Fruit fly (Drosophila melanogaster): ENCODE results near the gene CG5986.

Gene CG5986

DNA sequence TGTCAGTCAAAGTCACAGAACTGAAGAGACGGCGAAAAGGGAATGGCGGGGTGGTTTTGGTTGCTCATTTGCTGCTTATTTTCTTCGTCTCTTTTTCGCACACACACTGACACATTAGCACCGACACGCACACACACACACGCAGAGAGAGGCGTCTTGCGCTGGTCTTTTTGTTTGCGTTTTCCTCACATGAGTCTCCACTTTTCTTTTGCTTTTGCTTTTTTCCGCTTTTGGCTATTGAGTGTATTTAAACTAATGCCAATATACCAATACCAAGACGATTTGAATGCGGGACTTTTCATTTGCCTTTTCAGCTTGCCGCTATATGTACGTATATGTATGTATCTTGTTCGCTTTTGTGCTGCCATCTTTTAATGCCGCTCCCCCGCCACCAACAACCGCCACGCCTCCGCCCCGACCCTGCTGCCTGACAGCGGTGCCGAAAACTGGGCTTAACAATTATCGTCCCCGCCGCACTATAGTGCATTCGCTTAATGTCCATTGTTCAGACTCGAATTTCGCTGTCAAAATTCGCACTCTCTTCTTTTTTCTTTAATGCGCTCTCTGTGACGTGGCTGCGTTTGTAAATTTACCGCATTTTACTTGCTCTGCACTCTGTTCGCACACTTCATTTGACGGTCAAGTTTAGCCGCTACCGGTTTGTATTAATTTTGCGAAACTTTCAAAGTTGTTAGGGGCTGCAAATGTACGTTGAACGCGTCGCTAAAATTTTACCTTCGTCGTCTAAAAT lies at the start of gene CG5986:
TSS of gene CG5986 (plus strand) at position 565 of the 751 bp plus-strand sequence.
- TF ChIP-seq h (optimal IDR thresholded peaks at IDR 0.05) (no peak), psq (optimal IDR thresholded peaks at IDR 0.05) (peak; percentile 93), Myc (optimal IDR thresholded peaks at IDR 0.05) (no peak)

DNA sequence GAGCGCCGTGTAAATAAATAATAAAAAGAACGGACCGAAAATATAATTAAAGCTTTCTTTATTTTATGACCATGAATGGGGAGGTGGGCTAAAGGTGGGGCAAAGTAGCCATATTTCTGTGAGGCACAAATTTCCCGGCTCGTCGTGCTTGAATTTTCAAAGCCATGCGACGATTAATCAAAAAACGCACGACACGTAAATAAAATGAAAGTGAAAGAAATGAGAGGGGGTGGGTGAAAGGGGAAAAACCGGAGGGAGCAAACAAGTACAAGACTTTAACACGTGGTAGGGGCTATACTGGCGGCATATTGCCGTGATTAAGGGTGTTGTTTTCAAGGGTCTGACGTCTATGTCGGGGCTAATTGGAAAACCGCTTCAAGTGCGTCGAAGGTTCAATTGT lies 46.4 kb upstream of the CG5986 start:
- TF ChIP-seq Myc (optimal IDR thresholded peaks at IDR 0.05) (no peak), insv (optimal IDR thresholded peaks at IDR 0.05) (no peak), h (optimal IDR thresholded peaks at IDR 0.05) (no peak), psq (optimal IDR thresholded peaks at IDR 0.05) (no peak)

DNA sequence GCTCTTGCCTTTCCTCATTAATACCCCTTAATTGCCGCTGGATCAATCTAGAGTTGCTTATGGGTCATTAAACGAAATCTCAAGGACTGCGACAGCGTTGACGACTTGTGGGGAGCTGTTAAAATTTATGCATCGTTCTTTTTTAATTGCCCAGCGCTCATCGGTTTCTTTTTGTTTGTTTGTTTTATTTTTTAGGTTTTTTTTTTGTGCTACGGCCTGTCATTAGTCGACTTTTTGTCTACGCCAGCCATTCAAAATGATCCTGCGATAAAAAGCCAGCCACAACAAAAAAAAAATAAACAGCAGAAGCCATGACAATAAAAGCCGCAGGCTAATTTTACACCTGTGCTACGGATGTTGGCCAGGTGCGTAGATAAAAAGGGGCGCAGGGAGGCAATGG lies 43.6 kb upstream of the CG5986 start:
- TF ChIP-seq ttk (optimal IDR thresholded peaks at IDR 0.05) (no peak), Myc (optimal IDR thresholded peaks at IDR 0.05) (no peak), psq (optimal IDR thresholded peaks at IDR 0.05) (no peak), h (optimal IDR thresholded peaks at IDR 0.05) (no peak), Sin3A (optimal IDR thresholded peaks at IDR 0.05) (no peak), insv (optimal IDR thresholded peaks at IDR 0.05) (no peak)

DNA sequence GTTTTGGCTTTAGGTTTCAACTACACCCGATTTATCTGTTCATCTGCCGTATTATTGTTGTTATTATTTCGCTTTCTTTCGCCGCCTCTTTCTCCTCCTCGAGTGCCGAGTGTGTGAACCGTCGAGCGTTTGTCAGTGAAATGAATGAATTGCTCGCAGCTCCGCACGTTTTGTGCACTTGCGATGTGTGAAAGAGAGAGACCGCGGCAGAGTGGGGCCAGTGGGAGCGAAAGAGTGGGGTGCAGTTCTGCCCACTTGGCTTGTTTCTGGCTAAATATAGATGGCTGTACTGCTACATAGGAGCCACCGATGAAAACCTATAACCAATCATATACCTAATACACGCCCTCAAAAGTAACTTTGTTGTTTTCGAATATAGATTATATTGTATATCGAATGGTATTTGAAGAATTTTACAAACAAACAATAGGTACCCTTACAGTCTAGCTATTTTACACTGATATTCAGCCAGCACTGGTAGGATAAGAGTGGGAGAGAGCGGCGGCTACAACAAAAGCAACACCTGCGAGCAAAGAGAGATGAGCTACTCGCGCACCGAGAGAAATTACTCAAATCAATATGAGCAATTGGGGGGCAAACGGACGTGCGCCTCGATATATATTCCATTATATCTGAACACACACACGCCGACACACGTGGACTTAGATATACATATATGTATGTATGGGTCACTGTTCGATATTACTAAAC lies 41.0 kb upstream of the CG5986 start:
- TF ChIP-seq insv (optimal IDR thresholded peaks at IDR 0.05) (no peak), ttk (optimal IDR thresholded peaks at IDR 0.05) (no peak), Sin3A (optimal IDR thresholded peaks at IDR 0.05) (no peak), h (optimal IDR thresholded peaks at IDR 0.05) (no peak), Myc (optimal IDR thresholded peaks at IDR 0.05) (no peak), psq (optimal IDR thresholded peaks at IDR 0.05) (no peak)

DNA sequence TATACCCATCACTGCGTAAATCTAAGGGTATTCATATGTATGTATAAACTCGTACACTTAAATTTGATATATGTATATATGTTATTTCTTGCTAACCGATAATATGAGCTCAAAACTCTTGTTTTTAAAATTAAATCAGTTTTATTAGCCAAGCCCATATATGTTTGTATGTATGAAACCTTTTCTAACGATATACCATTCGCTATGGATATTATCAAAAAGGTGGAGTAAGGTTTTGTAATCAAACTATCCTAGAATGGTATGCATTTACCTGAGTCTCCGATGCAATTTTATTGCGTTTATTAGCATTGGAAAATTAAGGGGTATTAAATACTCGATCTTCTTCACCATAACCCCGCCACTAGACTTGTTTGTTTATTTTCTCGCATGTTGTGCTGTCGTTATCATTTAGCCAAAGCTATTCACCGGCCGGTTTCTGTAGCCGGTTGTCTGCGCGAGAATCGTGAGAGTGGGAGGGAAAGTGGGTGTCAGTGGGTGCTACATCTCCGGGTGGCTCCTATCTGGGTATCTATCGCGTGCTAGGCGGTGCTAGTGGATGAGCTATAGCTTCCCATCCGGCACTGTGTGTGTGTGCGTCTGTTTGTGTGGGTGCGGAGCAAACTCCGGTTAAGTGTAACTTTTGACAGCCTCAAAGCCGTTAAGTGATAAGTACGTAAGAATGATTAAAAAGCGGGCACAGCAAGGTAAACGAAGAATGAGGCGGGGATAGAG lies 39.6 kb upstream of the CG5986 start:
- TF ChIP-seq h (optimal IDR thresholded peaks at IDR 0.05) (no peak), ttk (optimal IDR thresholded peaks at IDR 0.05) (no peak), Myc (optimal IDR thresholded peaks at IDR 0.05) (no peak), insv (optimal IDR thresholded peaks at IDR 0.05) (no peak), psq (optimal IDR thresholded peaks at IDR 0.05) (no peak), Sin3A (optimal IDR thresholded peaks at IDR 0.05) (no peak)

DNA sequence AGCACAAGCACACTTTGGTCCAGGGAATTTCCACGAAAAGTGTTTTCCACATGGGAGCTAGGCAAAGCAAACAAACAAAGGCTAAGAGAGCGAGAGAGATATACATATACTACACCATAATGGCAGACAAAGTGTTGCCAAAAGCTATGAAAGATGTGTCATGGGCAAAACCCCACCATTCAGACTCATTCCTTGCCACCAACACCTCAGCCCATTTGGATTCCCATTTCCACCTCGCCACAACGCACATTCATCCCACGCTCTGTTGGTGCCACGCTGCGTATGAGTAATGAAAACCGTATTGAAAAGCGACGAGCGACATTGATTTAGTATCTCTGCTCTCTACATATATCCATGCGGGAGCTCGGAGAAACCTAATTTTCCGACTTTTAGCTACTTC lies 38.7 kb upstream of the CG5986 start:
- no peak for TF ChIP-seq psq (optimal IDR thresholded peaks at IDR 0.05)
- no peak for TF ChIP-seq insv (optimal IDR thresholded peaks at IDR 0.05)
- TF ChIP-seq Sin3A (optimal IDR thresholded peaks at IDR 0.05), result no peak
- TF ChIP-seq Myc (optimal IDR thresholded peaks at IDR 0.05), result no peak
- TF ChIP-seq h (optimal IDR thresholded peaks at IDR 0.05), result no peak
- TF ChIP-seq ttk (optimal IDR thresholded peaks at IDR 0.05), result no peak

DNA sequence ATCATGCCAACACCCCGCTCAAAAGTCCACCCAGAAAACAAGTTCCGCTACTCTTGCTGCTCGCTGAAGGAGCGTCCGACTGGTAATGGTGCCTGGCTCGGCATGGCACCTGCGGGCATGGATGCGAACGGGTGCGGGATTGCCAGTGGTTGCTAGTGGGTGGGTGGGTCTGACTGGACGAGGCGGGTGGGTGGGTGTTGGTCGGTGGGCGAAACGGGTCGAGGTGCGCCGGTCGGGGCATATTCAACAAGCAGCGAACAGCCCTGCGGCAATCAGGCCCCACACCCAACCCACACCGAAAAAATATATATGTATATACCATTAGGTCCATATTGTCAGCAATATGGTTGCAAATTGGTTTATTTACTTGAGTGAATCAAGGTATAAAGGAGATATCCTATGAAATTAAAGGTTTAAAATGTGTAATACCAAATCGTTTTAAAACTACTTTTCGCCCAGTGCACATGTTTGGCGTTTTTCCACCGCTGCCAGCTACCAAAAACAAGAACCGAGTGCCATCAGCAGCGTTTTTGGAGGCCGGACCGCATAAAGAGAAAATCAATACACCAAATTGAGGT lies 36.9 kb upstream of the CG5986 start:
- TF ChIP-seq ttk (optimal IDR thresholded peaks at IDR 0.05) (no peak), insv (optimal IDR thresholded peaks at IDR 0.05) (no peak), Sin3A (optimal IDR thresholded peaks at IDR 0.05) (no peak), Myc (optimal IDR thresholded peaks at IDR 0.05) (no peak), psq (optimal IDR thresholded peaks at IDR 0.05) (no peak), h (optimal IDR thresholded peaks at IDR 0.05) (no peak)

DNA sequence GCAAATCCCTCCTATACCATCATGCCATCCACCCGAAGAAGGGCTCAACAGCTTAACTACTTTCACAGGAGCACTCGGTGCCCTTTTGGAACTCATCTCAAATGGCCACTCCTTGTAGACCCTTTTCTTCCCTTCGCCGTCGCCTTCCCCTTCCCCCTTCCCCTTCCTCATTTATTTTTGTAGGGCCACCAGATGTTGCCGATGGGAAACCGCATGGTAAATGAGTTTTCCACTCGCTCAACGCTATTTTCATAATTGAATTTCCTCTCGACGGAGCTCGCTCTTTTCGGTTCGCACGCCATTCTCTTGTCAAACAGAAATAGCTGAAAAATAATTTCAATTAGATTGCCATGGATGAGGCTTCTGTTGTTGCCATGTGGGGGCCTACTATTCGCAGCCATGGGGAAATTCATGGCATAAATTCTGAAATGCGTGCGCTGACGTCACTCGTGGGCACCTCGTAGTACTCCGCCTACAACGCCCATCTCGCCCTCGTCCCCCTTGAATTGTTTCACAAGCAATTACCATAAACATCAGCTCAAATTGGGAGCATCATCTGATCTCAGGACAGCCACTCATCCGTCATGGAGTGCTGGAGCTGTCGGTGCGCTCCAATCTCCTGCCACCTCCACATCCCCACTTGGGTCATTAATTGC lies 35.4 kb upstream of the CG5986 start:
- TF ChIP-seq ttk (optimal IDR thresholded peaks at IDR 0.05), result no peak
- TF ChIP-seq h (optimal IDR thresholded peaks at IDR 0.05), result no peak
- no peak for TF ChIP-seq Sin3A (optimal IDR thresholded peaks at IDR 0.05)
- no peak for TF ChIP-seq psq (optimal IDR thresholded peaks at IDR 0.05)
- no peak for TF ChIP-seq insv (optimal IDR thresholded peaks at IDR 0.05)
- TF ChIP-seq Myc (optimal IDR thresholded peaks at IDR 0.05), result no peak

DNA sequence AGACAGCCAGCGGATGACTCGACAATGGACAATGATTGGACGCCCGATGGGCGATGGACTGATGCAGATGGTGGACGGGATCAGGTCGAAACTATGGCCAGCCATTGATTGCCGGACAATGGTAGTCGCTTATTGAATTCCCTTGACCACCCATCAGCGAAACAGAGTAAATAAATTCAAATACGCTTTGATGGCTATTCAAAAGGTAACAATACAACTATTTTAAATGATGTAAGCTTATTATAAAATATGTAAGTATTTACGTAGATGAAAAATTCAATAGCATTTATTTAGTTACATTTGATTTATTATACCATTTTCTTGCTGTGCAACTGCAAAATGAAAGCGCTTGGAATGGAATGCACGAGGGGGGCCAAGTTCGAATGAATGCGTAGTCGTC lies 33.0 kb upstream of the CG5986 start:
- TF ChIP-seq Sin3A (optimal IDR thresholded peaks at IDR 0.05) (no peak), ttk (optimal IDR thresholded peaks at IDR 0.05) (no peak), Myc (optimal IDR thresholded peaks at IDR 0.05) (no peak), psq (optimal IDR thresholded peaks at IDR 0.05) (no peak), h (optimal IDR thresholded peaks at IDR 0.05) (no peak), insv (optimal IDR thresholded peaks at IDR 0.05) (no peak)

DNA sequence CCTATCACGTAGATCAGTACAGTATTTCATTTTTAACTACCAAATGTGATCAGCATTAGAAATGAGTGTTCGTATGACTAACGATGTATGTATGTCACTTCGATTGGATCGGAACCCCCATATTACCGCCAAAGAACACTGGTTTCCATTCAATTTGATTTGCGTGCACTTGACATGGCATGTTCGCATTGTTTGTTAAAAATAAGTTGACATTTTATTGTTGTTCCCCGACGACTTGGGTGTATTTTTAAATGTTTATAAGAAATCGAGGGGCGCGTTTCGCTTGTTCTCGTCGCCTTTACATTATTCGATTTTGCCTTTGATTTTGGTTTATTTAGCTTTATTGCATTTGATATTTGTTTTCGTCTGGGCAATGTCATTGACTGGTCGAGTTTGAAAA lies 32.1 kb upstream of the CG5986 start:
- TF ChIP-seq Sin3A (optimal IDR thresholded peaks at IDR 0.05) (no peak), psq (optimal IDR thresholded peaks at IDR 0.05) (no peak), ttk (optimal IDR thresholded peaks at IDR 0.05) (no peak), h (optimal IDR thresholded peaks at IDR 0.05) (no peak), Myc (optimal IDR thresholded peaks at IDR 0.05) (no peak), insv (optimal IDR thresholded peaks at IDR 0.05) (no peak)

All from Kc167 (cell line).